Fruit fly (Drosophila melanogaster): ENCODE measurements around the gene Rnp4F.
A peak's percentile ranks its signal among the peaks of the same experiment; 100 is the strongest.

The Rnp4F gene

dm6 chrX:5332259-5332862 lies 9.9 kb upstream of the Rnp4F start, which contains the start of gene CanB:
TSS of gene CanB (plus strand) at chrX:5332499.
- no peak for TF ChIP-seq fru (GFP tag; optimal IDR thresholded peaks at IDR 0.05)
- no peak for TF ChIP-seq sage (GFP tag; optimal IDR thresholded peaks at IDR 0.05)
- TF ChIP-seq HLH106 (tag; optimal IDR thresholded peaks at IDR 0.05), result no peak
- peak; percentile 3 for TF ChIP-seq rgr (GFP tag; optimal IDR thresholded peaks at IDR 0.05)
- no peak for TF ChIP-seq dl (GFP tag; optimal IDR thresholded peaks at IDR 0.05; ENCODE audit: insufficient read depth in 1 of 2, partially characterized antibody in 2 of 2)
- no peak for TF ChIP-seq Sp1 (GFP tag; optimal IDR thresholded peaks at IDR 0.05)
- TF ChIP-seq Myc (optimal IDR thresholded peaks at IDR 0.05), result peak; percentile 6
- no peak for TF ChIP-seq Mio (GFP tag; optimal IDR thresholded peaks at IDR 0.05)
- no peak for TF ChIP-seq sv (GFP tag; optimal IDR thresholded peaks at IDR 0.05)
- TF ChIP-seq woc (GFP tag; optimal IDR thresholded peaks at IDR 0.05), result peak; percentile 68
- TF ChIP-seq CrebA (GFP tag; optimal IDR thresholded peaks at IDR 0.05; ENCODE audit: borderline replicate concordance), result no peak
- TF ChIP-seq ey (GFP tag; optimal IDR thresholded peaks at IDR 0.05), result no peak
- TF ChIP-seq OdsH (GFP tag; optimal IDR thresholded peaks at IDR 0.05), result no peak
- peak; percentile 23 for TF ChIP-seq h (GFP tag; optimal IDR thresholded peaks at IDR 0.05)
- TF ChIP-seq Dfd (GFP tag; optimal IDR thresholded peaks at IDR 0.05), result no peak
- TF ChIP-seq Hr78 (GFP tag; optimal IDR thresholded peaks at IDR 0.05), result no peak
- TF ChIP-seq usp (GFP tag; optimal IDR thresholded peaks at IDR 0.05), result no peak
- no peak for TF ChIP-seq brk (GFP tag; optimal IDR thresholded peaks at IDR 0.05)
- no peak for TF ChIP-seq lola (GFP tag; optimal IDR thresholded peaks at IDR 0.05)
- TF ChIP-seq Hnf4 (GFP tag; optimal IDR thresholded peaks at IDR 0.05), result no peak
- no peak for TF ChIP-seq Rel (GFP tag; optimal IDR thresholded peaks at IDR 0.05)
- TF ChIP-seq Rel (tag; optimal IDR thresholded peaks at IDR 0.05), result no peak
- no peak for TF ChIP-seq CG9705 (GFP tag; optimal IDR thresholded peaks at IDR 0.05)
- TF ChIP-seq br (GFP tag; optimal IDR thresholded peaks at IDR 0.05), result no peak
- TF ChIP-seq foxo (GFP tag; optimal IDR thresholded peaks at IDR 0.05), result no peak
- TF ChIP-seq N (GFP tag; optimal IDR thresholded peaks at IDR 0.05), result no peak
- TF ChIP-seq Abd-B (GFP tag; optimal IDR thresholded peaks at IDR 0.05), result no peak
- TF ChIP-seq jim (GFP tag; optimal IDR thresholded peaks at IDR 0.05), result no peak
- TF ChIP-seq Hr83 (GFP tag; optimal IDR thresholded peaks at IDR 0.05; ENCODE audit: poor library complexity, severe bottlenecking), result peak; percentile 51
- TF ChIP-seq tai (GFP tag; optimal IDR thresholded peaks at IDR 0.05), result no peak
- TF ChIP-seq Vsx2 (GFP tag; optimal IDR thresholded peaks at IDR 0.05; ENCODE audit: partially characterized antibody), result no peak
- no peak for TF ChIP-seq dmrt93B (GFP tag; optimal IDR thresholded peaks at IDR 0.05)
- no peak for TF ChIP-seq Jra (GFP tag; optimal IDR thresholded peaks at IDR 0.05)
- no peak for TF ChIP-seq GATAd (GFP tag; optimal IDR thresholded peaks at IDR 0.05)

dm6 chrX:5329266-5329898 lies 6.9 kb upstream of the Rnp4F start, which contains the start of the genes CG3309 and XRCC1:
TSS of gene CG3309 (minus strand) at chrX:5329347.
TSS of gene XRCC1 (plus strand) at chrX:5329876.
- no peak for TF ChIP-seq CG32264 (GFP tag; optimal IDR thresholded peaks at IDR 0.05)
- peak; percentile 57 for TF ChIP-seq rgr (GFP tag; optimal IDR thresholded peaks at IDR 0.05)
- peak; percentile 52 for TF ChIP-seq HLH106 (tag; optimal IDR thresholded peaks at IDR 0.05)
- peak; percentile 15 for TF ChIP-seq OdsH (GFP tag; optimal IDR thresholded peaks at IDR 0.05)
- TF ChIP-seq Hr83 (GFP tag; optimal IDR thresholded peaks at IDR 0.05; ENCODE audit: poor library complexity, severe bottlenecking), result peak; percentile 7
- no peak for TF ChIP-seq Dif (GFP tag; optimal IDR thresholded peaks at IDR 0.05; ENCODE audit: partially characterized antibody)
- no peak for TF ChIP-seq sv (GFP tag; optimal IDR thresholded peaks at IDR 0.05)
- TF ChIP-seq sage (GFP tag; optimal IDR thresholded peaks at IDR 0.05), result peak; percentile 20
- no peak for TF ChIP-seq jim (GFP tag; optimal IDR thresholded peaks at IDR 0.05)
- TF ChIP-seq CG9705 (GFP tag; optimal IDR thresholded peaks at IDR 0.05), result peak; percentile 10
- no peak for TF ChIP-seq dl (GFP tag; optimal IDR thresholded peaks at IDR 0.05; ENCODE audit: insufficient read depth in 1 of 2, partially characterized antibody in 2 of 2)
- no peak for TF ChIP-seq N (GFP tag; optimal IDR thresholded peaks at IDR 0.05)
- TF ChIP-seq psq (GFP tag; optimal IDR thresholded peaks at IDR 0.05), result peak; percentile 15
- peak; percentile 80 for TF ChIP-seq woc (GFP tag; optimal IDR thresholded peaks at IDR 0.05)
- no peak for TF ChIP-seq Dfd (GFP tag; optimal IDR thresholded peaks at IDR 0.05)
- no peak for TF ChIP-seq brk (GFP tag; optimal IDR thresholded peaks at IDR 0.05)
- TF ChIP-seq Jra (GFP tag; optimal IDR thresholded peaks at IDR 0.05), result no peak
- TF ChIP-seq dmrt93B (GFP tag; optimal IDR thresholded peaks at IDR 0.05), result peak; percentile 4
- TF ChIP-seq dsf (GFP tag; optimal IDR thresholded peaks at IDR 0.05; ENCODE audit: borderline replicate concordance), result peak; percentile 10
- TF ChIP-seq usp (GFP tag; optimal IDR thresholded peaks at IDR 0.05), result no peak
- peak; percentile 30 for TF ChIP-seq h (GFP tag; optimal IDR thresholded peaks at IDR 0.05)
- TF ChIP-seq tai (GFP tag; optimal IDR thresholded peaks at IDR 0.05), result no peak
- no peak for TF ChIP-seq pan (optimal IDR thresholded peaks at IDR 0.05)
- TF ChIP-seq Hnf4 (GFP tag; optimal IDR thresholded peaks at IDR 0.05), result no peak
- TF ChIP-seq ey (GFP tag; optimal IDR thresholded peaks at IDR 0.05), result peak; percentile 1
- TF ChIP-seq br (GFP tag; optimal IDR thresholded peaks at IDR 0.05), result no peak
- TF ChIP-seq foxo (GFP tag; optimal IDR thresholded peaks at IDR 0.05), result peak in 1 of 2 experiments; percentile 61
- TF ChIP-seq lola (GFP tag; optimal IDR thresholded peaks at IDR 0.05), result no peak
- TF ChIP-seq Myc (optimal IDR thresholded peaks at IDR 0.05), result peak; percentile 97
- no peak for TF ChIP-seq GATAd (GFP tag; optimal IDR thresholded peaks at IDR 0.05)
- no peak for TF ChIP-seq CrebA (GFP tag; optimal IDR thresholded peaks at IDR 0.05; ENCODE audit: borderline replicate concordance)
- peak; percentile 25 for TF ChIP-seq fru (GFP tag; optimal IDR thresholded peaks at IDR 0.05)
- TF ChIP-seq Abd-B (GFP tag; optimal IDR thresholded peaks at IDR 0.05), result no peak
- peak; percentile 32 for TF ChIP-seq Sp1 (GFP tag; optimal IDR thresholded peaks at IDR 0.05)
- TF ChIP-seq Rel (GFP tag; optimal IDR thresholded peaks at IDR 0.05), result no peak
- peak; percentile 62 for TF ChIP-seq Rel (tag; optimal IDR thresholded peaks at IDR 0.05)
- TF ChIP-seq Vsx2 (GFP tag; optimal IDR thresholded peaks at IDR 0.05; ENCODE audit: partially characterized antibody), result no peak
- TF ChIP-seq Hr78 (GFP tag; optimal IDR thresholded peaks at IDR 0.05), result no peak
- TF ChIP-seq Mio (GFP tag; optimal IDR thresholded peaks at IDR 0.05), result no peak
